Worm (Caenorhabditis elegans) whole organism, L4/young adult: ENCODE results near the gene W02B12.13.

Experiments used
- W03F9.2 ChIP-seq: fragments of 150-350 bp; optimal IDR thresholded peaks from 2 replicates; lab custom pipeline; 2014; ENCODE audit warnings: missing biosample characterization, missing genetic modification characterization
- dao-5 ChIP-seq: sonication (generic microtip); optimal IDR thresholded peaks from 2 replicates; lab custom pipeline; 2016; ENCODE audit warnings: missing genotype, missing genetic modification characterization, moderate library complexity, missing compliant biosample characterization
- him-1 ChIP-seq: sonication (generic microtip); optimal IDR thresholded peaks from 2 replicates; lab custom pipeline; 2016; ENCODE audit warnings: missing genotype, missing genetic modification reagents, missing genetic modification characterization, missing compliant biosample characterization

Gene W02B12.13

ce11 chrII:11463899-11464298, 18.8 kb downstream of the W02B12.13 start:
- TF ChIP-seq W03F9.2 (tag; lab: Kevin White, UChicago) = no peak
- TF ChIP-seq him-1 (tag; lab: Kevin White, UChicago) = no peak
- no peak for TF ChIP-seq dao-5 (tag; lab: Kevin White, UChicago)

DNA sequence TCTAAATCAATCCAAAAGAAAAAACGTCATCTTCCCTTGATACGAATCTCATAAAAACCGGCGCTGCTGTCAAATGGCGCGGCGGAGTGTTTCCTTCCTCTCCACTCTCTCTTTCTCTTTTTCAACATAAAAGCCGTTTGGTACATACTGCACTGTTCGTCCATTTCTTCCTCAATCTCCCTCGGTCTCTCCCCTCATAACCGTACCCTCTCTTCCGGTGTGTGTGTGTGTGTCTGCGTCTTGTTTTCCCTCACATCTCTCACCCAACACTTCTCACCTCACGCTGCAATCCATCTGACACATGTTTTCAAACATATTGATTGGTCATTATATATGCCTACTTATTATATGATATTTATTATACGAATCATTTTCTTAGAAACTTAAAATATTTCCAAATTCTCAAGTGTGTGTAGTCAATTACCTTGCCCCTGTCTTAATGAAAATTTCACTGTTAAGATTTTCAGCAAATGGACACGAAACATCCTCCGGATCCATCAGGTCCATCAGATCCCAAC, 19.4 kb downstream of the W02B12.13 start, which contains the start of the genes aars-1 and rga-1:
Gene aars-1 (minus strand): TSS at position 71 of the 518 bp plus-strand sequence.
Gene rga-1 (plus strand): TSS at position 468 of the 518 bp plus-strand sequence.
- TF ChIP-seq W03F9.2 (tag; lab: Kevin White, UChicago) = peak; percentile 47
- TF ChIP-seq him-1 (tag; lab: Kevin White, UChicago) = no peak

DNA sequence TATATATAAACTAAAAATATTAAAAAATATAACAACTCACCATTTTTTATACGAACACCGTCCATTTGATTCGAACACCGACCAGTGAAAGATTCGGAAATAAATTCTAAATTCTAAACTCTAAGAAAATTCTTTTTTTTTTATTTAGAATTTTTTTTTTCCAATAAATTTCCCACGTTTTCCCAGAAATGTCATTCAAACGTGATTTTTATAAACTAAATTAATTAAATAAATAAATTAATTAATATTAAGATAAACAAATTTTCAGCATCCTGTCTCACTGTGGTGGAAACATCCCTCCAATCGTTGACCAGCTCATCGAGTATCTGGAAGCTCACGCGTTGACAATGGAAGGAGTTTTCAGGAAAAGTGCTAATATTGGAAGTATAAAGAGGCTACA, 22.5 kb downstream of the W02B12.13 start, which contains the start of gene klp-17:
Gene klp-17 (minus strand): TSS at position 101 of the 400 bp plus-strand sequence.
- TF ChIP-seq him-1 (tag; lab: Kevin White, UChicago) (no peak), W03F9.2 (tag; lab: Kevin White, UChicago) (no peak), dao-5 (tag; lab: Kevin White, UChicago) (no peak)

- TF ChIP-seq dao-5 (tag; lab: Kevin White, UChicago) = no peak
- TF ChIP-seq him-1 (tag; lab: Kevin White, UChicago) = no peak
- TF ChIP-seq W03F9.2 (tag; lab: Kevin White, UChicago) = no peak
These were observed 24.6 kb downstream of the W02B12.13 start, which contains the start of gene cisd-1 for ce11 chrII:11469574-11470108. cisd-1 (minus strand) TSS chrII:11469624.

ce11 chrII:11471916-11472315, 26.8 kb downstream of the W02B12.13 start, which contains the start of gene mfn-1:
mfn-1 (minus strand) TSS chrII:11472016.
- TF ChIP-seq him-1 (tag; lab: Kevin White, UChicago) = no peak
- no peak for TF ChIP-seq W03F9.2 (tag; lab: Kevin White, UChicago)
- no peak for TF ChIP-seq dao-5 (tag; lab: Kevin White, UChicago)

DNA sequence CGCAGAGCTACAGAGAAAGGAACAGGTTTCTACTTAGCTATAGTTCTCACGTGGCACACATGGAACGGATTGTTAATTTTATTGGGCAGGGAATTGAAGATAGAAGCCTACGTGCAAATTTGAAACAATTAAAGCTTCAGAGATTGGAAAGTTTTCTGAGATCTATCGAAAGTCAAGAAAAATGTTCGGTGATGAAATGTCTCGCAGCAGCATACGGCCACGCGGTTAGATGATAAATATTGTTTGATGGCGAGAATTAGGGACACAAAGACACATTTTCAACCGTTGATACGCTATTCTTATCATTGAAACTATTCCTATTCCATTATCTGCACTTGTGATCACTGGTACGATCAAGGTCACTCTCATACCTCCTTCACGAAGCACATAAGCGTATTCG, 27.5 kb downstream of the W02B12.13 start:
- no peak for TF ChIP-seq dao-5 (tag; lab: Kevin White, UChicago)
- no peak for TF ChIP-seq him-1 (tag; lab: Kevin White, UChicago)
- TF ChIP-seq W03F9.2 (tag; lab: Kevin White, UChicago) = no peak

ce11 chrII:11473525-11474181, 28.6 kb downstream of the W02B12.13 start, which contains the start of the genes metl-1 and W02B12.11:
metl-1 (minus strand) TSS chrII:11473575.
W02B12.11 (plus strand) TSS chrII:11473861.
- TF ChIP-seq him-1 (tag; lab: Kevin White, UChicago) = peak; percentile 38
- TF ChIP-seq W03F9.2 (tag; lab: Kevin White, UChicago) = peak; percentile 85
- no peak for TF ChIP-seq dao-5 (tag; lab: Kevin White, UChicago)

ce11 chrII:11476410-11476809, 31.3 kb downstream of the W02B12.13 start, which contains the start of gene W02B12.16:
W02B12.16 (minus strand) TSS chrII:11476510.
- TF ChIP-seq him-1 (tag; lab: Kevin White, UChicago) = no peak
- TF ChIP-seq W03F9.2 (tag; lab: Kevin White, UChicago) = no peak
- TF ChIP-seq dao-5 (tag; lab: Kevin White, UChicago) = no peak

DNA sequence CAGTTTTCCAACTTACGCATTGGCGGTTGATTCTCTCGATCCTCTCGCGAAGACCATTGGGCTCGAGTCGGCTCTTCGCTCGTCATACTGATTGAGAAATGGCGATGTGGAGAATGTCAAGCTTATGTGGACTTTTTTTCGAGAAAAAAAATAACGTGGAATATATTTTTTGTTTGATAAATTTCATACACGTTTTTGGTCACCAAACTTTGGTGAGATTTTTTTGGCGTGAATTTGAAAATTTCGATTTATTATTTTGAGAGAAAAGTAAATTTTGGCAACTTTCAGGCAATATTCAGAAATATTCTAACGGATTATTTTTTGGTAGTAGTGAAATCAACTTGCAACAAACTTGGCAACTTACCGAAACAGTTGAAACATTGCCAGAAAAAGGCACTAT, 34.0 kb downstream of the W02B12.13 start, which contains the start of gene W02B12.12:
Gene W02B12.12 (minus strand): TSS at position 101 of the 400 bp plus-strand sequence.
- TF ChIP-seq him-1 (tag; lab: Kevin White, UChicago) (no peak), W03F9.2 (tag; lab: Kevin White, UChicago) (no peak), dao-5 (tag; lab: Kevin White, UChicago) (no peak)

DNA sequence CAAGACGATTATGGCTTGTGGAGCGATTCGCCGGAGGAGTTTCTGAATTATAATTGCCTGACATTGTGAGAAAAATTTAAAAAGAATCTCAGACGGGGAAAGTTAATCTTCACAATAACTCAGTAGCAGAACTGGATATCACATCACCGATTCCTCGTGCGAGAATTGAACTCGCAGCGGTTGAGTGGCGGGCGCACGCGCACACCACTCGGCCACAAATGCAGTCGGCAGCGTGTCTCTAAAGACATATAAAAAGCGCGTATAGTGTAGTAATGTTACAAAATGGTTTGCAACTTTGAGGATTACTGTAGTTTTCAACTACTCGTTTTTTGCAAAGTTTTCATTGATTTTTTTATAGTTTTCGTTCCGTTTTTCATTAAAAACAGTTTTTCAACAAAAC, 39.5 kb downstream of the W02B12.13 start:
- TF ChIP-seq dao-5 (tag; lab: Kevin White, UChicago) (peak; percentile 85), W03F9.2 (tag; lab: Kevin White, UChicago) (peak; percentile 84), him-1 (tag; lab: Kevin White, UChicago) (peak; percentile 60)

DNA sequence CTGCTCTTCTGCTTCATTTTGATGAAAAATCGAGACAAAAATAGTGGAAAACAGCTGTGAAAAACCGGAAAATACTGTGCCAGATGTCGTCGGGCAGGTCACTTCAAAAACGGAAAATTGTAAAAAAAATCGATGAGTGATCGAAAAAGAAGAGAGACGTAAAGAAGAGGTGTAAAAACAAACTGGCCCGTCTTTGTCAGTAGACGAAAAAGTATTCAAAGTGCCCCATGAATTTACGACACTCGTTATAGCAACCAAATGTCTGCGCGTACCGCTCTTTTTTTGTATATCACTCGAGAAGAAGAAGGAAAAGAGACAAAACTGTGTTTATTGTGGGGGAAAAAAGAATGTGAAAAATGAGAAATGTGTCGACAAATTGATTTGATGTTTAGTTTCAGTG, 40.1 kb downstream of the W02B12.13 start, which contains the start of gene twk-5:
Gene twk-5 (minus strand): TSS at position 101 of the 400 bp plus-strand sequence.
- TF ChIP-seq W03F9.2 (tag; lab: Kevin White, UChicago) = no peak
- TF ChIP-seq dao-5 (tag; lab: Kevin White, UChicago) = no peak
- TF ChIP-seq him-1 (tag; lab: Kevin White, UChicago) = no peak

ce11 chrII:11486698-11487234, 41.7 kb downstream of the W02B12.13 start, which contains the start of gene ttr-18:
ttr-18 (minus strand) TSS chrII:11486748.
- TF ChIP-seq W03F9.2 (tag; lab: Kevin White, UChicago) = no peak
- TF ChIP-seq dao-5 (tag; lab: Kevin White, UChicago) = no peak
- no peak for TF ChIP-seq him-1 (tag; lab: Kevin White, UChicago)

ce11 chrII:11487999-11488398, 42.9 kb downstream of the W02B12.13 start, which contains the start of gene B0334.13:
B0334.13 (plus strand) TSS chrII:11488299.
- TF ChIP-seq him-1 (tag; lab: Kevin White, UChicago) (no peak), W03F9.2 (tag; lab: Kevin White, UChicago) (no peak), dao-5 (tag; lab: Kevin White, UChicago) (no peak)
